Fruit fly (Drosophila melanogaster): ENCODE measurements around the gene pns.

The pns gene

DNA sequence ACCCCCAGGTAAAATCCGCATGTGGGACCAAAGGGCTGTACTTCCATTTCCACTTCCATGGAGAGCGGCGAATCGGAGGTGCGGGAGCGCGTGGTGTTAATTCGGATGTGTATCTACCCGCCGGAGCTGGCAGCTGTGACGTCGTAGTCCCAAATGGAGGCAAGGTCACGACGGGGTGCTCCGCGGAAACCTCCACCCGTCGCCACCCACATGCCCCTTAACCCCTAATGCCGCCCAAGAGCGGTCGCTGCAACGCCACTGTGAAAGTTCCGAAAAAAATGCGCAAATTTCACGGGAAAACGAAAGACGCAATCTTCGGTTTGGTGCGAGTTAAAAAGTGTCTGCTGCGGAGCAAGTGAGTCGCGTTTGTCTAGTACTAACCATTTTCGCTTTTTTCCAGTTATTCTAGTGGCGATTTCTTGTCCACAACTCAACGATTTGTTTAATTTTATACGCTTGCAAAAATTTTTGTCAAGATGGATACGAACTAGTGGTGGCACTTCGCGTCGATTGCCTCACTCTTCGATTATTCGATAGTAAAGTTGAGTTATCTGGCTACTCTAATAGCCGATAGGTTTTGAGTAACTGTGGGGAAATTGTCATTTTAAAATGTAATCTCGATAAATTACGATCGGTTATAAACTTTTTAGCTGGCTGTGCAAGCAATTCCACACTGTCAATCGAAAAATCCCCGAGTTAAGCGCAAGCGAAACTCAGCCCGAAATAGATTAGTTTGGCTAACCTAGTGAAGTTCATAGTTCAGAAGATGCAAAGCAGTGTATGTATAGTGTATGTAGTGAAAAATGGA lies 34.6 kb upstream of the pns start, which contains the start of the genes hfp and Psa (continued):
- TF ChIP-seq CG10366 (GFP tag; IDR thresholded peaks at IDR 0.05) (no peak), Blimp-1 (GFP tag; optimal IDR thresholded peaks at IDR 0.05) (no peak), stwl (tag; optimal IDR thresholded peaks at IDR 0.05) (peak; percentile 88), CG5953 (GFP tag; IDR thresholded peaks at IDR 0.05) (no peak), bigmax (GFP tag; optimal IDR thresholded peaks at IDR 0.05) (no peak), HmgZ (tag; optimal IDR thresholded peaks at IDR 0.05) (no peak), B-H1 (GFP tag; IDR thresholded peaks at IDR 0.05) (no peak), Atf3 (GFP tag; optimal IDR thresholded peaks at IDR 0.05) (no peak), eyg (GFP tag; optimal IDR thresholded peaks at IDR 0.05) (no peak), chn (GFP tag; optimal IDR thresholded peaks at IDR 0.05) (no peak), Usf (GFP tag; optimal IDR thresholded peaks at IDR 0.05) (no peak), fd102C (GFP tag; optimal IDR thresholded peaks at IDR 0.05) (no peak), CG16815 (GFP tag; optimal IDR thresholded peaks at IDR 0.05) (no peak), B-H2 (GFP tag; optimal IDR thresholded peaks at IDR 0.05) (peak; percentile 2), CG30431 (GFP tag; optimal IDR thresholded peaks at IDR 0.05) (no peak), tio (GFP tag; optimal IDR thresholded peaks at IDR 0.05) (no peak), eve (GFP tag; optimal IDR thresholded peaks at IDR 0.05) (no peak), NFAT (GFP tag; IDR thresholded peaks at IDR 0.05) (no peak), Nf-YA (GFP tag; IDR thresholded peaks at IDR 0.05) (no peak), CG13424 (tag; optimal IDR thresholded peaks at IDR 0.05) (no peak), insv (GFP tag; optimal IDR thresholded peaks at IDR 0.05) (no peak), CG18764 (GFP tag; optimal IDR thresholded peaks at IDR 0.05) (no peak), br (optimal IDR thresholded peaks at IDR 0.05) (no peak), CG1832 (GFP tag; optimal IDR thresholded peaks at IDR 0.05) (peak; percentile 5), CG4617 (GFP tag; optimal IDR thresholded peaks at IDR 0.05; ENCODE audit: borderline replicate concordance) (peak; percentile 61), usp (GFP tag; optimal IDR thresholded peaks at IDR 0.05) (no peak), CG10959 (GFP tag; IDR thresholded peaks at IDR 0.05) (no peak; the same call in 1 of the 2 replicates), CG2129 (GFP tag; IDR thresholded peaks at IDR 0.05; ENCODE audit: partially characterized antibody) (no peak; the same call in 1 of the 2 replicates), ash1 (GFP tag; optimal IDR thresholded peaks at IDR 0.05) (no peak), Hmx (GFP tag; optimal IDR thresholded peaks at IDR 0.05) (no peak), Pdp1 (GFP tag; optimal IDR thresholded peaks at IDR 0.05) (peak in 1 of 2 experiments; percentile 56), CG14860 (GFP tag; IDR thresholded peaks at IDR 0.05; ENCODE audit: partially characterized antibody) (peak; percentile 73; the same call in 2 of the 3 replicates), CrebB (tag; optimal IDR thresholded peaks at IDR 0.05) (peak; percentile 37), phol (tag; optimal IDR thresholded peaks at IDR 0.05) (peak; percentile 91), fu2 (GFP tag; optimal IDR thresholded peaks at IDR 0.05) (no peak), mirr (GFP tag; optimal IDR thresholded peaks at IDR 0.05) (no peak), NC2β (GFP tag; optimal IDR thresholded peaks at IDR 0.05) (peak; percentile 7), CG9817 (tag; optimal IDR thresholded peaks at IDR 0.05) (no peak), pan (optimal IDR thresholded peaks at IDR 0.05) (no peak), pan (GFP tag; optimal IDR thresholded peaks at IDR 0.05 in 1 of 2, IDR thresholded peaks at IDR 0.05 in 1 of 2) (no peak), CG6272 (GFP tag; IDR thresholded peaks at IDR 0.05) (no peak), D19A (tag; optimal IDR thresholded peaks at IDR 0.05) (peak; percentile 18), CG12942 (GFP tag; optimal IDR thresholded peaks at IDR 0.05) (no peak), Chrac-16 (GFP tag; optimal IDR thresholded peaks at IDR 0.05) (no peak), jigr1 (GFP tag; IDR thresholded peaks at IDR 0.05) (no peak), chinmo (GFP tag; IDR thresholded peaks at IDR 0.05; ENCODE audit: partially characterized antibody) (peak; percentile 73; the same call in 3 of the 4 replicates), zf30C (GFP tag; optimal IDR thresholded peaks at IDR 0.05) (no peak), CG9215 (GFP tag; IDR thresholded peaks at IDR 0.05) (no peak), CG5245 (GFP tag; optimal IDR thresholded peaks at IDR 0.05) (no peak), Antp (GFP tag; optimal IDR thresholded peaks at IDR 0.05) (no peak)

Data from whole organism, embryonic.